Fruit fly (Drosophila melanogaster) whole organism, embryonic: ENCODE data around the gene CG14331.

Experiments used
- Adf1 ChIP-seq: fragments of 200-800 bp; sonication (Bioruptor generic); IDR thresholded peaks from 2 replicates; pipeline ENCODE4 v1.3.6; 2022; ENCODE audit warnings: missing biosample characterization, missing genetic modification characterization
- CG10147 ChIP-seq: fragments of 200-800 bp; sonication (Bioruptor generic); optimal IDR thresholded peaks from 2 replicates; lab custom pipeline; 2019; ENCODE audit warnings: missing biosample characterization, mild to moderate bottlenecking, missing genetic modification characterization, moderate library complexity
- CG10209 ChIP-seq: fragments of 200-800 bp; sonication (Bioruptor generic); optimal IDR thresholded peaks from 3 replicates; lab custom pipeline; 2017; ENCODE audit warnings: missing biosample characterization, mild to moderate bottlenecking, missing genetic modification characterization, missing genetic modification reagents
- CG10274 ChIP-seq: fragments of 200-800 bp; sonication (Bioruptor generic); optimal IDR thresholded peaks from 3 replicates; lab custom pipeline; 2017; ENCODE audit warnings: missing biosample characterization, mild to moderate bottlenecking, missing genetic modification characterization
- CG11504 ChIP-seq: fragments of 200-800 bp; sonication (Bioruptor generic); optimal IDR thresholded peaks from 3 replicates; lab custom pipeline; 2019; ENCODE audit warnings: missing biosample characterization, mild to moderate bottlenecking, missing genetic modification characterization, moderate library complexity
- CG12236 ChIP-seq: fragments of 200-800 bp; sonication (Bioruptor generic); optimal IDR thresholded peaks from 2 replicates; lab custom pipeline; 2016; ENCODE audit warnings: missing biosample characterization, missing genetic modification characterization
- CG12299 ChIP-seq: fragments of 200-800 bp; sonication (Bioruptor generic); optimal IDR thresholded peaks from 2 replicates; lab custom pipeline; 2018; ENCODE audit warnings: missing biosample characterization, mild to moderate bottlenecking, missing genetic modification characterization
- CG14014 ChIP-seq: fragments of 200-800 bp; sonication (Bioruptor generic); IDR thresholded peaks from 2 replicates; pipeline ENCODE4 v1.3.6; 2022; ENCODE audit warnings: missing biosample characterization, missing genetic modification characterization
- CG14965 ChIP-seq: fragments of 200-800 bp; sonication (Bioruptor generic); optimal IDR thresholded peaks from 2 replicates; lab custom pipeline; 2016; ENCODE audit warnings: missing biosample characterization, missing genetic modification characterization, borderline replicate concordance
- CG15479 ChIP-seq: fragments of 200-800 bp; sonication (Bioruptor generic); optimal IDR thresholded peaks from 3 replicates; lab custom pipeline; 2019; ENCODE audit warnings: missing biosample characterization, mild to moderate bottlenecking, missing genetic modification characterization, moderate library complexity
- CG17568 ChIP-seq: fragments of 200-800 bp; sonication (Bioruptor generic); optimal IDR thresholded peaks from 2 replicates; lab custom pipeline; 2018; ENCODE audit warnings: missing biosample characterization, mild to moderate bottlenecking, missing genetic modification characterization, moderate library complexity
- CG1832 ChIP-seq: fragments of 200-800 bp; sonication (Bioruptor generic); optimal IDR thresholded peaks from 2 replicates; lab custom pipeline; 2017; ENCODE audit warnings: missing biosample characterization, mild to moderate bottlenecking, missing genetic modification characterization, inconsistent platforms
- CG18764 ChIP-seq: fragments of 200-800 bp; sonication (Bioruptor generic); optimal IDR thresholded peaks from 3 replicates; lab custom pipeline; 2016; ENCODE audit warnings: missing biosample characterization, missing genetic modification characterization
- CG2120 ChIP-seq: fragments of 200-800 bp; sonication (Bioruptor generic); optimal IDR thresholded peaks from 3 replicates; lab custom pipeline; 2016; ENCODE audit warnings: missing biosample characterization, missing genetic modification characterization
- CG2199 ChIP-seq: fragments of 200-800 bp; sonication (Bioruptor generic); IDR thresholded peaks from 3 replicates; pipeline ENCODE4 v1.3.6; 2022; ENCODE audit warnings: missing biosample characterization, missing genetic modification characterization
- CG32532 ChIP-seq: fragments of 200-800 bp; sonication (Bioruptor generic); IDR thresholded peaks from 2 replicates; pipeline ENCODE4 v1.3.6; 2022; ENCODE audit warnings: missing biosample characterization, missing genetic modification characterization
- CG3281 ChIP-seq: fragments of 200-800 bp; sonication (Bioruptor generic); optimal IDR thresholded peaks from 3 replicates; lab custom pipeline; 2017; ENCODE audit warnings: missing biosample characterization, mild to moderate bottlenecking, missing genetic modification characterization
- CG8388 ChIP-seq: fragments of 200-800 bp; sonication (Bioruptor generic); optimal IDR thresholded peaks from 2 replicates; lab custom pipeline; 2019; ENCODE audit warnings: missing biosample characterization, mild to moderate bottlenecking, missing genetic modification characterization, moderate library complexity
- CG9876 ChIP-seq: fragments of 200-800 bp; sonication (Bioruptor generic); optimal IDR thresholded peaks from 2 replicates; lab custom pipeline; 2016; ENCODE audit warnings: missing biosample characterization, missing genetic modification characterization
- D19B ChIP-seq: fragments of 200-800 bp; sonication (Bioruptor generic); optimal IDR thresholded peaks from 2 replicates; lab custom pipeline; 2017; ENCODE audit warnings: missing biosample characterization, mild to moderate bottlenecking, missing genetic modification characterization
- Deaf1 ChIP-seq: fragments of 200-800 bp; optimal IDR thresholded peaks from 3 replicates; lab custom pipeline; 2019; ENCODE audit warnings: missing biosample characterization, mild to moderate bottlenecking, missing genetic modification characterization, moderate library complexity
- Dip2 ChIP-seq: fragments of 200-800 bp; sonication (Bioruptor generic); IDR thresholded peaks from 2 replicates; pipeline ENCODE4 v1.3.6; 2022; ENCODE audit warnings: missing biosample characterization, missing genetic modification characterization
- Dref ChIP-seq: fragments of 200-800 bp; sonication (Bioruptor generic); IDR thresholded peaks from 2 replicates; pipeline ENCODE4 v1.3.6; 2022; ENCODE audit warnings: missing biosample characterization, missing genetic modification characterization
- ERR ChIP-seq: fragments of 200-800 bp; sonication (Bioruptor generic); optimal IDR thresholded peaks from 2 replicates; lab custom pipeline; 2016; ENCODE audit warnings: missing biosample characterization, missing genetic modification characterization
- Fer3 ChIP-seq: fragments of 200-800 bp; sonication (Bioruptor generic); optimal IDR thresholded peaks from 2 replicates; lab custom pipeline; 2018; ENCODE audit warnings: missing biosample characterization, mild to moderate bottlenecking, missing genetic modification characterization, moderate library complexity
- Hand ChIP-seq: fragments of 200-800 bp; sonication (Bioruptor generic); optimal IDR thresholded peaks from 2 replicates; lab custom pipeline; 2017; ENCODE audit warnings: mild to moderate bottlenecking, missing biosample characterization, missing genetic modification reagents, missing genetic modification characterization
- Mes4 ChIP-seq: fragments of 200-800 bp; sonication (Bioruptor generic); optimal IDR thresholded peaks from 2 replicates; lab custom pipeline; 2016; ENCODE audit warnings: missing biosample characterization, missing genetic modification characterization
- Mrtf ChIP-seq: fragments of 200-800 bp; sonication (Bioruptor generic); IDR thresholded peaks from 3 replicates; pipeline ENCODE4 v1.3.6; 2022; ENCODE audit warnings: missing biosample characterization, missing genetic modification characterization
- NC2β ChIP-seq: fragments of 200-800 bp; sonication (Bioruptor generic); optimal IDR thresholded peaks from 2 replicates; lab custom pipeline; 2016; ENCODE audit warnings: missing biosample characterization, missing genetic modification characterization
- Nf-YB ChIP-seq: fragments of 200-800 bp; sonication (Bioruptor generic); optimal IDR thresholded peaks from 3 replicates; lab custom pipeline; 2019; ENCODE audit warnings: missing biosample characterization, mild to moderate bottlenecking, missing genetic modification characterization, moderate library complexity
- Sin3A ChIP-seq: fragments of >200 bp; optimal IDR thresholded peaks from 2 replicates; lab custom pipeline; 2018
- Stat92E ChIP-seq, 3 experiments: fragments of >200 bp in 2 of 3; fragments of 200-800 bp in 1 of 3; sonication (Bioruptor generic) in 1 of 3; optimal IDR thresholded peaks; 2 replicates each; lab custom pipeline; 2017 to 2019; ENCODE audit warnings: missing biosample characterization in 3 of 3, missing genetic modification characterization in 3 of 3, mild to moderate bottlenecking in 1 of 3, moderate library complexity in 1 of 3
- ash1 ChIP-seq: fragments of 200-800 bp; sonication (Bioruptor generic); optimal IDR thresholded peaks from 2 replicates; lab custom pipeline; 2018; ENCODE audit warnings: missing biosample characterization, mild to moderate bottlenecking, missing genetic modification characterization
- caup ChIP-seq: fragments of 200-800 bp; sonication (Bioruptor generic); optimal IDR thresholded peaks from 3 replicates; lab custom pipeline; 2017; ENCODE audit warnings: missing biosample characterization, mild to moderate bottlenecking, missing genetic modification characterization, moderate library complexity; ENCODE audit not compliant: severe bottlenecking
- dmrt99B ChIP-seq: fragments of 200-800 bp; sonication (Bioruptor generic); optimal IDR thresholded peaks from 2 replicates; lab custom pipeline; 2018; ENCODE audit warnings: missing biosample characterization, mild to moderate bottlenecking, missing genetic modification characterization, moderate library complexity
- gcm ChIP-seq: fragments of 200-800 bp; sonication (Bioruptor generic); optimal IDR thresholded peaks from 2 replicates; lab custom pipeline; 2019; ENCODE audit warnings: missing biosample characterization, mild to moderate bottlenecking, missing genetic modification characterization, moderate library complexity
- gsb-n ChIP-seq: fragments of 200-800 bp; sonication (Bioruptor generic); optimal IDR thresholded peaks from 3 replicates; lab custom pipeline; 2018; ENCODE audit warnings: missing biosample characterization, mild to moderate bottlenecking, missing genetic modification characterization
- hbn ChIP-seq: fragments of 200-800 bp; sonication (Bioruptor generic); IDR thresholded peaks from 2 replicates; pipeline ENCODE4 v1.3.6; 2022; ENCODE audit warnings: missing biosample characterization, missing genetic modification characterization; ENCODE audit not compliant: partially characterized antibody
- hth ChIP-seq: fragments of >200 bp; optimal IDR thresholded peaks from 2 replicates; lab custom pipeline; 2017; ENCODE audit warnings: inconsistent platforms
- ind ChIP-seq: fragments of 200-800 bp; sonication (Bioruptor generic); optimal IDR thresholded peaks from 3 replicates; lab custom pipeline; 2016; ENCODE audit warnings: missing biosample characterization, missing genetic modification characterization
- jing ChIP-seq: fragments of 200-800 bp; sonication (Bioruptor generic); optimal IDR thresholded peaks from 2 replicates; lab custom pipeline; 2018; ENCODE audit warnings: missing biosample characterization, mild to moderate bottlenecking, missing genetic modification characterization
- lmd ChIP-seq: fragments of 200-800 bp; sonication (Bioruptor generic); IDR thresholded peaks from 2 replicates; pipeline ENCODE4 v1.3.6; 2022; ENCODE audit warnings: missing biosample characterization, missing genetic modification characterization
- nau ChIP-seq: fragments of 200-800 bp; sonication (Bioruptor generic); optimal IDR thresholded peaks from 3 replicates; lab custom pipeline; 2017; ENCODE audit warnings: missing biosample characterization, mild to moderate bottlenecking, missing genetic modification characterization, missing genetic modification reagents
- rib ChIP-seq: fragments of 200-800 bp; sonication (Bioruptor generic); IDR thresholded peaks from 2 replicates; pipeline ENCODE4 v1.3.6; 2022; ENCODE audit warnings: missing biosample characterization, missing genetic modification characterization
- sens ChIP-seq: fragments of 200-800 bp; sonication (Bioruptor generic); peaks from one replicate; lab custom pipeline; 2016; ENCODE audit warnings: missing biosample characterization, missing genetic modification characterization
- z ChIP-seq: fragments of 200-800 bp; sonication (Bioruptor generic); IDR thresholded peaks from 3 replicates; pipeline ENCODE4 v1.3.6; 2022; ENCODE audit warnings: missing biosample characterization, missing genetic modification characterization
- zen ChIP-seq: fragments of 200-800 bp; sonication (Bioruptor generic); optimal IDR thresholded peaks from 3 replicates; lab custom pipeline; 2018; ENCODE audit warnings: missing biosample characterization, mild to moderate bottlenecking, missing genetic modification characterization, moderate library complexity
- zf30C ChIP-seq: fragments of 200-800 bp; sonication (Bioruptor generic); optimal IDR thresholded peaks from 3 replicates; lab custom pipeline; 2018; ENCODE audit warnings: missing biosample characterization, mild to moderate bottlenecking, missing genetic modification characterization

The CG14331 gene

dm6 chr3R:17417167-17417566 is 23.4 kb downstream of the CG14331 start, which contains the start of gene CG33333:
TSS of gene CG33333 (plus strand) at chr3R:17417467.
- TF ChIP-seq ash1 (GFP tag; lab: Kevin White, UChicago): no peak
- TF ChIP-seq CG11504 (tag; lab: Kevin White, UChicago): no peak
- no peak for TF ChIP-seq z (GFP tag; lab: Robert Waterston, UW)
- TF ChIP-seq CG8388 (GFP tag; lab: Kevin White, UChicago): no peak
- TF ChIP-seq dmrt99B (tag; lab: Kevin White, UChicago): no peak
- TF ChIP-seq, all 482 proteins: peak for 0

- no peak for TF ChIP-seq Adf1 (GFP tag; lab: Robert Waterston, UW)
- no peak for TF ChIP-seq ERR
- TF ChIP-seq CG10209 (GFP tag; lab: Kevin White, UChicago): no peak
- no peak for TF ChIP-seq CG14014
- no peak for TF ChIP-seq jing (GFP tag; lab: Kevin White, UChicago)
- TF ChIP-seq Dip2 (GFP tag; lab: Robert Waterston, UW): no peak
- TF ChIP-seq nau (GFP tag; lab: Kevin White, UChicago): no peak
- no peak for TF ChIP-seq gcm
- no peak for TF ChIP-seq Stat92E (GFP tag; optimal IDR thresholded peaks at IDR 0.05; lab: Kevin White, UChicago)
- no peak for TF ChIP-seq Mrtf (GFP tag; lab: Robert Waterston, UW)
- no peak for TF ChIP-seq zen
- no peak for TF ChIP-seq ind (GFP tag; lab: Kevin White, UChicago)
- no peak for TF ChIP-seq rib (GFP tag; lab: Robert Waterston, UW)
- no peak for TF ChIP-seq CG15479 (GFP tag; lab: Kevin White, UChicago)
These were observed 25.1 kb downstream of the CG14331 start, which contains the start of gene CG5866 for dm6 chr3R:17415439-17415838. TSS of gene CG5866 (plus strand) at chr3R:17415739.

dm6 chr3R:17413601-17414000 is 26.9 kb downstream of the CG14331 start, which contains the start of gene CG42822:
TSS of gene CG42822 (plus strand) at chr3R:17413901.
- no peak for TF ChIP-seq lmd (GFP tag; lab: Robert Waterston, UW)
- no peak for TF ChIP-seq Sin3A
- no peak for TF ChIP-seq CG12236
- TF ChIP-seq CG14965 (GFP tag; lab: Kevin White, UChicago): no peak
- TF ChIP-seq Nf-YB (GFP tag; lab: Kevin White, UChicago): no peak
- TF ChIP-seq CG12299 (tag; lab: Kevin White, UChicago): no peak
- no peak for TF ChIP-seq Mes4 (GFP tag; lab: Kevin White, UChicago)
- no peak for TF ChIP-seq CG17568 (GFP tag; lab: Kevin White, UChicago)
- no peak for TF ChIP-seq Hand
- TF ChIP-seq CG32532: no peak
- no peak for TF ChIP-seq Deaf1 (tag; lab: Kevin White, UChicago)
- no peak for TF ChIP-seq CG2199
- no peak for TF ChIP-seq CG18764 (GFP tag; lab: Kevin White, UChicago)
- TF ChIP-seq Dref (GFP tag; lab: Robert Waterston, UW): no peak
- no peak for TF ChIP-seq CG9876
- TF ChIP-seq hbn: no peak

- TF ChIP-seq CG1832: no peak
- no peak for TF ChIP-seq zf30C (GFP tag; lab: Kevin White, UChicago)
- no peak for TF ChIP-seq NC2β (GFP tag; lab: Kevin White, UChicago)
- peak; percentile 21 for TF ChIP-seq CG3281 (GFP tag; lab: Kevin White, UChicago)
- TF ChIP-seq caup (GFP tag; lab: Kevin White, UChicago): no peak
- TF ChIP-seq CG2120 (GFP tag; lab: Kevin White, UChicago): peak; percentile 10
- peak; percentile 78 for TF ChIP-seq CG10274 (GFP tag; lab: Kevin White, UChicago)
- no peak for TF ChIP-seq hth
- peak; percentile 32 for TF ChIP-seq Fer3 (tag; lab: Kevin White, UChicago)
- TF ChIP-seq D19B (GFP tag; lab: Kevin White, UChicago): peak; percentile 22
- TF ChIP-seq gsb-n (tag; lab: Kevin White, UChicago): peak; percentile 11
- TF ChIP-seq sens (GFP tag; lab: Kevin White, UChicago): peak; percentile 22
- peak; percentile 74 for TF ChIP-seq CG10147 (GFP tag; lab: Kevin White, UChicago)
These were observed 27.9 kb downstream of the CG14331 start, which contains the start of gene CG42821 for dm6 chr3R:17412458-17413127. TSS of gene CG42821 (plus strand) at chr3R:17413077.
